Worm (Caenorhabditis elegans) whole organism, early embryonic: Measurements from ENCODE around the gene R07B7.6.

Experiments used
- B0310.2 ChIP-seq: sonication (generic microtip); optimal IDR thresholded peaks from 2 replicates; lab custom pipeline; 2016; ENCODE audit warnings: mild to moderate bottlenecking, missing genetic modification characterization, missing compliant biosample characterization
- F13C5.2 ChIP-seq: sonication (generic microtip); optimal IDR thresholded peaks from 2 replicates; lab custom pipeline; 2017; ENCODE audit warnings: mild to moderate bottlenecking, missing genetic modification characterization, inconsistent platforms, missing compliant biosample characterization
- aly-1 ChIP-seq: sonication (generic microtip); optimal IDR thresholded peaks from 2 replicates; lab custom pipeline; 2016; ENCODE audit warnings: missing genetic modification characterization, missing compliant biosample characterization
- ama-1 ChIP-seq: fragments of 150-350 bp; optimal IDR thresholded peaks from 2 replicates; lab custom pipeline; 2014
- ceh-13 ChIP-seq: fragments of 200-800 bp; sonication (Bioruptor generic); optimal IDR thresholded peaks from 2 replicates; lab custom pipeline; 2018; ENCODE audit warnings: mild to moderate bottlenecking, missing genetic modification characterization, missing compliant biosample characterization
- ceh-36 ChIP-seq: sonication (generic microtip); optimal IDR thresholded peaks from 2 replicates; lab custom pipeline; 2016; ENCODE audit warnings: missing genetic modification characterization, inconsistent platforms, missing compliant biosample characterization
- ets-7 ChIP-seq: sonication (generic microtip); optimal IDR thresholded peaks from 2 replicates; lab custom pipeline; 2016; ENCODE audit warnings: missing genotype, missing genetic modification characterization, missing compliant biosample characterization
- flt-1 ChIP-seq: fragments of 200-800 bp; sonication (Bioruptor generic); IDR thresholded peaks from 2 replicates; pipeline ENCODE4 v1.3.6; 2022; ENCODE audit warnings: missing genetic modification characterization, missing compliant biosample characterization
- hmbx-1 ChIP-seq: sonication (generic microtip); optimal IDR thresholded peaks from 2 replicates; lab custom pipeline; 2016; ENCODE audit warnings: mild to moderate bottlenecking, missing genetic modification characterization, missing compliant biosample characterization
- hmg-4 ChIP-seq: fragments of 200-800 bp; sonication (Bioruptor generic); optimal IDR thresholded peaks from 2 replicates; lab custom pipeline; 2018; ENCODE audit warnings: mild to moderate bottlenecking, missing genetic modification characterization, missing compliant biosample characterization
- hnd-1 ChIP-seq: sonication (generic microtip); optimal IDR thresholded peaks from 2 replicates; lab custom pipeline; 2016; ENCODE audit warnings: missing genetic modification characterization, missing compliant biosample characterization
- pes-1 ChIP-seq: fragments of 200-800 bp; sonication (Bioruptor generic); IDR thresholded peaks from 2 replicates; pipeline ENCODE4 v1.3.6; 2022; ENCODE audit warnings: missing genetic modification reagents, missing genetic modification characterization, missing compliant biosample characterization
- scrt-1 ChIP-seq: fragments of 200-800 bp; sonication (Bioruptor generic); IDR thresholded peaks from 2 replicates; pipeline ENCODE4 v1.3.6; 2022; ENCODE audit warnings: missing genetic modification characterization, missing compliant biosample characterization
- sea-1 ChIP-seq: fragments of 200-800 bp; sonication (Bioruptor generic); conservative IDR thresholded peaks from 2 replicates; pipeline ENCODE4 v1.3.6; 2022; ENCODE audit warnings: missing genetic modification characterization, missing compliant biosample characterization
- tbx-11 ChIP-seq: fragments of 200-800 bp; sonication (Bioruptor generic); IDR thresholded peaks from 2 replicates; pipeline ENCODE4 v1.3.6; 2022; ENCODE audit warnings: missing genetic modification characterization, missing compliant biosample characterization
- tbx-37 ChIP-seq: fragments of 200-800 bp; sonication (Bioruptor generic); conservative IDR thresholded peaks from 2 replicates; pipeline ENCODE4 v1.3.6; 2022; ENCODE audit warnings: missing genetic modification reagents, missing genetic modification characterization, missing compliant biosample characterization
- tra-4 ChIP-seq: sonication (generic microtip); optimal IDR thresholded peaks from 2 replicates; lab custom pipeline; 2017; ENCODE audit warnings: missing genetic modification characterization, missing compliant biosample characterization

Gene R07B7.6

ce11 chrV:12094030-12094429, 19.2 kb upstream of the R07B7.6 start, which contains the start of gene nhr-208:
Gene nhr-208 (plus strand): TSS chrV:12094317.
- TF ChIP-seq ets-7 (tag; lab: Kevin White, UChicago) (no peak), ceh-36 (tag; lab: Kevin White, UChicago) (no peak), B0310.2 (tag; lab: Kevin White, UChicago) (no peak), scrt-1 (GFP tag; lab: Robert Waterston, UW) (no peak), hmbx-1 (no peak), ceh-13 (GFP tag; lab: Kevin White, UChicago) (no peak), F13C5.2 (tag; lab: Kevin White, UChicago) (no peak), pes-1 (no peak), hnd-1 (no peak), hmg-4 (GFP tag; lab: Kevin White, UChicago) (no peak), flt-1 (GFP tag; lab: Robert Waterston, UW) (no peak), tra-4 (tag; lab: Kevin White, UChicago) (no peak), sea-1 (GFP tag; lab: Robert Waterston, UW) (no peak), aly-1 (no peak), tbx-37 (no peak), ama-1 (lab: Kevin White, UChicago) (no peak), tbx-11 (no peak)

DNA sequence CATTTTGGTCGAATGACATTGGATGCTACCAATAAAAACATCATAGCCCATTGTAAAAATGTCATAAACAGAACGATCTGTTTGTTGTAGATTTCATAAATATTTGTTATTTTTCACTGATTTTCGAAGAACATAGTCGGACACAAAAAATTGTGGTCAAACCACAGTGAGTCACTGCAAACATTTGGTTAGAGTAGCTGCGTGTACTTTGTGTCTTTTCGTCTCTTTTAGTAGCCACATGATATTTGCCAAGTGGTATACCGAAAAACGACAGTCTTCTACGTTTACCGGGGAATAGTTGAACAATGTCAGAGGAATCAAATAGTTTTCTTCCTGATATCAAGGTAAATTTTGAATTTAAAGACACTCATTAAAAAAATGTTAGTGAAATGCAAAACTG, 17.0 kb upstream of the R07B7.6 start, which contains the start of gene nhr-206:
Gene nhr-206 (plus strand): TSS at position 248 of the 400 bp plus-strand sequence.
- TF ChIP-seq tbx-37 (no peak), F13C5.2 (tag; lab: Kevin White, UChicago) (no peak), ceh-36 (tag; lab: Kevin White, UChicago) (no peak), hmbx-1 (no peak), ceh-13 (GFP tag; lab: Kevin White, UChicago) (no peak), B0310.2 (tag; lab: Kevin White, UChicago) (no peak), tbx-11 (no peak), pes-1 (no peak), hnd-1 (no peak), flt-1 (GFP tag; lab: Robert Waterston, UW) (no peak), hmg-4 (GFP tag; lab: Kevin White, UChicago) (no peak), scrt-1 (GFP tag; lab: Robert Waterston, UW) (no peak), tra-4 (tag; lab: Kevin White, UChicago) (no peak), aly-1 (no peak), sea-1 (GFP tag; lab: Robert Waterston, UW) (no peak), ets-7 (tag; lab: Kevin White, UChicago) (no peak), ama-1 (lab: Kevin White, UChicago) (no peak)

DNA sequence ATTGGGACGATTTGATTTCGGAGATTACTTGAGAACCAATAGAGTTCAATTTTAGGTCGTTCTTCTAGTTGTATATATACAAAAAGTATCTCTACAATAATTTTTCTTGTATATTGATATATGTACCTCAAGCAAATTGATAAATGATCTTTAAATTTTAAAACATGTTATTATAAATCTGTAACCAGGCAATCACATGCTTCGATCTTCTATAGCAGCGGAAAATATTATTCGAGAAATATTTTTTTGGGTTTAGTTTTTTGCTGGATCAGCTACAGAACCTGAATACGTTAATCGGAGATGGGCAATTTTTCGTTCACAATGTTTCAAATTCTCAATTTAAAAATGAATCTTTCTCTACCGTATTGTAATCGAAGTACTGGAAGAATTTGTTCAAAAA, 14.0 kb upstream of the R07B7.6 start, which contains the start of gene R07B7.12:
Gene R07B7.12 (plus strand): TSS at position 301 of the 400 bp plus-strand sequence.
- TF ChIP-seq hnd-1 (no peak), B0310.2 (tag; lab: Kevin White, UChicago) (no peak), pes-1 (no peak), ceh-13 (GFP tag; lab: Kevin White, UChicago) (no peak), tra-4 (tag; lab: Kevin White, UChicago) (no peak), tbx-37 (no peak), sea-1 (GFP tag; lab: Robert Waterston, UW) (no peak), ets-7 (tag; lab: Kevin White, UChicago) (no peak), ceh-36 (tag; lab: Kevin White, UChicago) (no peak), scrt-1 (GFP tag; lab: Robert Waterston, UW) (no peak), hmbx-1 (no peak), F13C5.2 (tag; lab: Kevin White, UChicago) (no peak), tbx-11 (no peak), ama-1 (lab: Kevin White, UChicago) (no peak)

DNA sequence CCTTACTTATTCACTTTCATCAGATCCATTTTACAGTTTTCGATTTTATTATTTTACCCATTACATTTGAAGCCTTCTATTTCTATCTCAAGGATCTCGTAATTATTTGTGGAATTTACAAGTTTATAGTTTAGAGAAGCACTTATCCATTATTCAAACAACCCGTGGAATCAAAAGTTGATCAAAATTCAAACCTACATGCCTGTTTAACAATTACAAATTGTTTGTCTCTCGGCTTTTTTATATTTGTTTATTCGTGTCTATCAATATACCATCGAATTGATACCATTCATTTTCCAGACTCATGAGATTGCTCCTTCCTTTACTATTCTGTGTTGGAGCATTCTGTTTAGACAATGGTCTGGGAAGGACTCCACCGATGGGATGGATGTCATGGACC, 12.1 kb upstream of the R07B7.6 start, which contains the start of gene gana-1:
Gene gana-1 (plus strand): TSS at position 301 of the 400 bp plus-strand sequence.
- TF ChIP-seq hnd-1: no peak
- no peak for TF ChIP-seq ets-7 (tag; lab: Kevin White, UChicago)
- TF ChIP-seq tbx-11: no peak
- TF ChIP-seq flt-1 (GFP tag; lab: Robert Waterston, UW): no peak
- TF ChIP-seq B0310.2 (tag; lab: Kevin White, UChicago): no peak
- no peak for TF ChIP-seq scrt-1 (GFP tag; lab: Robert Waterston, UW)
- no peak for TF ChIP-seq ceh-13 (GFP tag; lab: Kevin White, UChicago)
- no peak for TF ChIP-seq hmbx-1
- no peak for TF ChIP-seq sea-1 (GFP tag; lab: Robert Waterston, UW)
- no peak for TF ChIP-seq ama-1 (lab: Kevin White, UChicago)
- no peak for TF ChIP-seq pes-1
- TF ChIP-seq tbx-37: no peak
- TF ChIP-seq tra-4 (tag; lab: Kevin White, UChicago): no peak

ce11 chrV:12085867-12086634, 11.3 kb upstream of the R07B7.6 start:
- no peak for TF ChIP-seq F13C5.2 (tag; lab: Kevin White, UChicago)
- TF ChIP-seq tra-4 (tag; lab: Kevin White, UChicago): no peak
- TF ChIP-seq hnd-1: no peak
- TF ChIP-seq ets-7 (tag; lab: Kevin White, UChicago): no peak
- TF ChIP-seq tbx-11: no peak
- TF ChIP-seq flt-1 (GFP tag; lab: Robert Waterston, UW): no peak
- no peak for TF ChIP-seq ama-1 (lab: Kevin White, UChicago)
- no peak for TF ChIP-seq ceh-13 (GFP tag; lab: Kevin White, UChicago)
- no peak for TF ChIP-seq B0310.2 (tag; lab: Kevin White, UChicago)
- no peak for TF ChIP-seq scrt-1 (GFP tag; lab: Robert Waterston, UW)
- TF ChIP-seq ceh-36 (tag; lab: Kevin White, UChicago): no peak
- no peak for TF ChIP-seq hmbx-1
- TF ChIP-seq sea-1 (GFP tag; lab: Robert Waterston, UW): no peak
- no peak for TF ChIP-seq pes-1
- no peak for TF ChIP-seq aly-1
- no peak for TF ChIP-seq hmg-4 (GFP tag; lab: Kevin White, UChicago)

ce11 chrV:12084216-12084615, 9.4 kb upstream of the R07B7.6 start, which contains the start of gene R07B7.8:
Gene R07B7.8 (minus strand): TSS chrV:12084316.
- TF ChIP-seq hmg-4 (GFP tag; lab: Kevin White, UChicago): no peak
- no peak for TF ChIP-seq aly-1
